Fruit fly (Drosophila melanogaster) whole organism, embryonic: Measurements from ENCODE around the gene CG13077.

Experiments
- ATbp ChIP-seq: fragments of 200-800 bp; sonication (Bioruptor generic); optimal IDR thresholded peaks from 2 replicates; lab custom pipeline; 2017; ENCODE audit warnings: missing biosample characterization, mild to moderate bottlenecking, missing genetic modification characterization, missing genetic modification reagents
- CG10274 ChIP-seq: fragments of 200-800 bp; sonication (Bioruptor generic); optimal IDR thresholded peaks from 3 replicates; lab custom pipeline; 2017; ENCODE audit warnings: missing biosample characterization, mild to moderate bottlenecking, missing genetic modification characterization
- CG10543 ChIP-seq: fragments of 200-800 bp; sonication (Bioruptor generic); optimal IDR thresholded peaks from 3 replicates; lab custom pipeline; 2017; ENCODE audit warnings: missing biosample characterization, mild to moderate bottlenecking, missing genetic modification characterization, moderate library complexity
- CG11085 ChIP-seq: fragments of 200-800 bp; sonication (Bioruptor generic); IDR thresholded peaks from 2 replicates; pipeline ENCODE4 v1.3.6; 2022; ENCODE audit warnings: missing biosample characterization, missing genetic modification characterization
- CG12659 ChIP-seq: fragments of 200-800 bp; sonication (Bioruptor generic); optimal IDR thresholded peaks from 3 replicates; lab custom pipeline; 2017; ENCODE audit warnings: mild to moderate bottlenecking, missing biosample characterization, missing genetic modification reagents, missing genetic modification characterization
- CG14667 ChIP-seq: fragments of 200-800 bp; sonication (Bioruptor generic); IDR thresholded peaks from 2 replicates; pipeline ENCODE4 v1.3.6; 2022; ENCODE audit warnings: missing biosample characterization, missing genetic modification characterization
- CG14860 ChIP-seq: fragments of 200-800 bp; sonication (Bioruptor generic); IDR thresholded peaks from 3 replicates; pipeline ENCODE4 v1.3.6; 2022; ENCODE audit warnings: missing biosample characterization, missing genetic modification characterization; ENCODE audit not compliant: partially characterized antibody
- CG15514 ChIP-seq: fragments of 200-800 bp; sonication (Bioruptor generic); optimal IDR thresholded peaks from 3 replicates; lab custom pipeline; 2017; ENCODE audit warnings: missing biosample characterization, missing genetic modification characterization, mild to moderate bottlenecking, moderate library complexity, missing genetic modification reagents
- CG16813 ChIP-seq: fragments of 200-800 bp; sonication (Bioruptor generic); IDR thresholded peaks from 3 replicates; pipeline ENCODE4 v1.3.6; 2022; ENCODE audit warnings: missing biosample characterization, missing genetic modification characterization; ENCODE audit not compliant: partially characterized antibody
- CG17186 ChIP-seq: fragments of 200-800 bp; sonication (Bioruptor generic); optimal IDR thresholded peaks from 3 replicates; lab custom pipeline; 2017; ENCODE audit warnings: missing biosample characterization, missing genetic modification reagents, missing genetic modification characterization
- CG17361 ChIP-seq: fragments of 200-800 bp; sonication (Bioruptor generic); IDR thresholded peaks from 3 replicates; pipeline ENCODE4 v1.3.6; 2022; ENCODE audit warnings: missing biosample characterization, missing genetic modification characterization
- CG17912 ChIP-seq: fragments of 200-800 bp; sonication (Bioruptor generic); optimal IDR thresholded peaks from 2 replicates; lab custom pipeline; 2018; ENCODE audit warnings: missing biosample characterization, mild to moderate bottlenecking, missing genetic modification characterization
- CG18599 ChIP-seq: fragments of 200-800 bp; sonication (Bioruptor generic); optimal IDR thresholded peaks from 3 replicates; lab custom pipeline; 2017; ENCODE audit warnings: missing biosample characterization, missing genetic modification characterization, mild to moderate bottlenecking, moderate library complexity, missing genetic modification reagents
- CG3281 ChIP-seq: fragments of 200-800 bp; sonication (Bioruptor generic); optimal IDR thresholded peaks from 3 replicates; lab custom pipeline; 2017; ENCODE audit warnings: missing biosample characterization, mild to moderate bottlenecking, missing genetic modification characterization
- CG3847 ChIP-seq: fragments of 200-800 bp; sonication (Bioruptor generic); IDR thresholded peaks from 2 replicates; pipeline ENCODE4 v1.3.6; 2022; ENCODE audit warnings: missing biosample characterization, missing genetic modification characterization
- CG5953 ChIP-seq: fragments of 200-800 bp; sonication (Bioruptor generic); IDR thresholded peaks from 2 replicates; pipeline ENCODE4 v1.3.6; 2022; ENCODE audit warnings: missing biosample characterization, missing genetic modification characterization
- CG6689 ChIP-seq: fragments of 200-800 bp; sonication (Bioruptor generic); IDR thresholded peaks from 2 replicates; pipeline ENCODE4 v1.3.6; 2022; ENCODE audit warnings: missing biosample characterization, missing genetic modification characterization
- CG6791 ChIP-seq: fragments of 200-800 bp; sonication (Bioruptor generic); IDR thresholded peaks from 3 replicates; pipeline ENCODE4 v1.3.6; 2022; ENCODE audit warnings: missing biosample characterization, missing genetic modification characterization; ENCODE audit not compliant: partially characterized antibody
- CG8924 ChIP-seq: fragments of 200-800 bp; optimal IDR thresholded peaks from 3 replicates; lab custom pipeline; 2019; ENCODE audit warnings: missing biosample characterization, mild to moderate bottlenecking, missing genetic modification characterization, moderate library complexity
- D ChIP-seq, 2 experiments: fragments of 200-800 bp in 1 of 2; fragments of >200 bp in 1 of 2; sonication (Bioruptor generic) in 1 of 2; optimal IDR thresholded peaks; 2 replicates in 1 of 2; 3 replicates in 1 of 2; lab custom pipeline; 2017; ENCODE audit warnings: mild to moderate bottlenecking in 1 of 2, missing biosample characterization in 1 of 2, missing genetic modification characterization in 1 of 2, missing genetic modification reagents in 1 of 2
- Dad ChIP-seq: fragments of 200-800 bp; sonication (Bioruptor generic); optimal IDR thresholded peaks from 3 replicates; lab custom pipeline; 2016; ENCODE audit warnings: missing biosample characterization, missing genetic modification characterization
- Dbx ChIP-seq: fragments of 200-800 bp; sonication (Bioruptor generic); IDR thresholded peaks from 3 replicates; pipeline ENCODE4 v1.3.6; 2022; ENCODE audit warnings: missing biosample characterization, missing genetic modification characterization
- E2f2 ChIP-seq: fragments of 200-800 bp; sonication (Bioruptor generic); IDR thresholded peaks from 2 replicates; pipeline ENCODE4 v1.3.6; 2022; ENCODE audit warnings: missing biosample characterization, missing genetic modification characterization
- ERR ChIP-seq: fragments of 200-800 bp; sonication (Bioruptor generic); optimal IDR thresholded peaks from 2 replicates; lab custom pipeline; 2016; ENCODE audit warnings: missing biosample characterization, missing genetic modification characterization
- Ets97D ChIP-seq: fragments of 200-800 bp; sonication (Bioruptor generic); optimal IDR thresholded peaks from 3 replicates; lab custom pipeline; 2016; ENCODE audit warnings: missing biosample characterization, missing genetic modification characterization
- Med ChIP-seq: fragments of 200-800 bp; sonication (Bioruptor generic); peaks from one replicate; lab custom pipeline; 2016; ENCODE audit warnings: missing biosample characterization, missing genetic modification characterization, mild to moderate bottlenecking, inconsistent platforms, moderate library complexity
- Neu2 ChIP-seq: fragments of 200-800 bp; sonication (Bioruptor generic); optimal IDR thresholded peaks from 3 replicates; lab custom pipeline; 2016; ENCODE audit warnings: missing biosample characterization, missing genetic modification characterization, borderline replicate concordance
- Nf-YC ChIP-seq: fragments of 200-800 bp; optimal IDR thresholded peaks from 3 replicates; lab custom pipeline; 2019; ENCODE audit warnings: missing biosample characterization, mild to moderate bottlenecking, missing genetic modification characterization, moderate library complexity
- PHDP ChIP-seq: fragments of 200-800 bp; sonication (Bioruptor generic); optimal IDR thresholded peaks from 3 replicates; lab custom pipeline; 2018; ENCODE audit warnings: missing biosample characterization, mild to moderate bottlenecking, missing genetic modification characterization, moderate library complexity
- Sry-β ChIP-seq: fragments of 200-800 bp; sonication (Bioruptor generic); optimal IDR thresholded peaks from 2 replicates; lab custom pipeline; 2018; ENCODE audit warnings: missing biosample characterization, mild to moderate bottlenecking, missing genetic modification characterization, moderate library complexity
- Sry-δ ChIP-seq: fragments of 200-800 bp; sonication (Bioruptor generic); optimal IDR thresholded peaks from 2 replicates; lab custom pipeline; 2016; ENCODE audit warnings: missing biosample characterization, missing genetic modification characterization
- Ssrp ChIP-seq: fragments of 200-800 bp; sonication (Bioruptor generic); optimal IDR thresholded peaks from 2 replicates; lab custom pipeline; 2018; ENCODE audit warnings: missing biosample characterization, mild to moderate bottlenecking, missing genetic modification characterization, moderate library complexity
- Usf ChIP-seq: fragments of 200-800 bp; sonication (Bioruptor generic); optimal IDR thresholded peaks from 2 replicates; lab custom pipeline; 2017; ENCODE audit warnings: missing genotype, missing biosample characterization, missing genetic modification characterization
- ato ChIP-seq: fragments of 200-800 bp; sonication (Bioruptor generic); IDR thresholded peaks from 2 replicates; pipeline ENCODE4 v1.3.6; 2022; ENCODE audit warnings: missing biosample characterization, missing genetic modification characterization; ENCODE audit not compliant: partially characterized antibody
- cato ChIP-seq: fragments of 200-800 bp; sonication (Bioruptor generic); optimal IDR thresholded peaks from 2 replicates; lab custom pipeline; 2016; ENCODE audit warnings: missing biosample characterization, missing genetic modification characterization, borderline replicate concordance
- chinmo ChIP-seq: fragments of 200-800 bp; sonication (Bioruptor generic); IDR thresholded peaks from 4 replicates; pipeline ENCODE4 v1.3.6; 2022; ENCODE audit warnings: missing biosample characterization, missing genetic modification characterization; ENCODE audit not compliant: partially characterized antibody
- danr ChIP-seq: fragments of 200-800 bp; sonication (Bioruptor generic); IDR thresholded peaks from 2 replicates; pipeline ENCODE4 v1.3.6; 2022; ENCODE audit warnings: missing biosample characterization, missing genetic modification characterization
- dimm ChIP-seq: fragments of 200-800 bp; sonication (Bioruptor generic); IDR thresholded peaks from 2 replicates; pipeline ENCODE4 v1.3.6; 2022; ENCODE audit warnings: missing biosample characterization, missing genetic modification characterization
- exex ChIP-seq: fragments of 200-800 bp; sonication (Bioruptor generic); optimal IDR thresholded peaks from 4 replicates; lab custom pipeline; 2018; ENCODE audit warnings: missing biosample characterization, mild to moderate bottlenecking, missing genetic modification characterization, moderate library complexity
- fru ChIP-seq: fragments of >200 bp; optimal IDR thresholded peaks from 2 replicates; lab custom pipeline; 2017
- hbn ChIP-seq: fragments of 200-800 bp; sonication (Bioruptor generic); IDR thresholded peaks from 2 replicates; pipeline ENCODE4 v1.3.6; 2022; ENCODE audit warnings: missing biosample characterization, missing genetic modification characterization; ENCODE audit not compliant: partially characterized antibody
- insv ChIP-seq, 2 experiments: fragments of 200-800 bp; sonication (Bioruptor generic); optimal IDR thresholded peaks; 3 replicates each; lab custom pipeline; 2016 to 2018; ENCODE audit warnings: missing biosample characterization in 2 of 2, missing genetic modification characterization in 2 of 2
- prd ChIP-seq, 3 experiments: fragments of >200 bp in 2 of 3; fragments of 200-800 bp in 1 of 3; sonication (Bioruptor generic) in 1 of 3; optimal IDR thresholded peaks in 2 of 3; IDR thresholded peaks in 1 of 3; 2 replicates in 2 of 3; 3 replicates in 1 of 3; pipeline versions ENCODE4 v1.3.6 to Lab custom; 2017 to 2022; ENCODE audit warnings: missing biosample characterization in 1 of 3, missing genetic modification characterization in 1 of 3
- ranshi ChIP-seq: fragments of 200-800 bp; sonication (Bioruptor generic); IDR thresholded peaks from 2 replicates; pipeline ENCODE4 v1.3.6; 2022; ENCODE audit warnings: missing biosample characterization, missing genetic modification characterization
- sc ChIP-seq, 3 experiments: fragments of >200 bp in 2 of 3; fragments of 200-800 bp in 1 of 3; sonication (Bioruptor generic) in 1 of 3; optimal IDR thresholded peaks; 2 replicates in 2 of 3; 3 replicates in 1 of 3; lab custom pipeline; 2017; ENCODE audit warnings: mild to moderate bottlenecking in 1 of 3, missing biosample characterization in 1 of 3, missing genetic modification characterization in 1 of 3, missing genetic modification reagents in 1 of 3
- shn ChIP-seq: fragments of 200-800 bp; sonication (Bioruptor generic); optimal IDR thresholded peaks from 3 replicates; lab custom pipeline; 2016; ENCODE audit warnings: missing biosample characterization, missing genetic modification characterization
- slou ChIP-seq: fragments of 200-800 bp; sonication (Bioruptor generic); optimal IDR thresholded peaks from 3 replicates; lab custom pipeline; 2016; ENCODE audit warnings: missing biosample characterization, missing genetic modification characterization

The CG13077 gene

DNA sequence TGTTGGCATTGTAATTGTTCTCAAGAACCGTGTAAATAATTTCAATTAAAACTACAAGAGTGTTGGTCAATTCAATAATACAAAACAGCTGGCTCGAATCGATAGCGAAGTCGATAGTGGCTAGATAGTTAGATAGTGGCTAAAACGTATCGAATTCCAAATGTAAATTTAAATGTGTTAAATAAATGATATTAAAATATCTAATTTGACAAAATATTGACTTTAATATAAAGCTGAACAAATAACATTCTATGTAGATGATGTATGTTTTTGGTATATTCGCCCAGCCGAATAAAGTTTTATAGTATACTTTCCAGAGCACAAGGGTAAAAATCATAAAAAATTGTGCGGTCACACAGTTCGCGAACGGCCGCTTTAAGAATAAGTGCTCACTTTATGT, 39.3 kb upstream of the CG13077 start, which contains the start of the genes Dpm1 and CG10137 (continued):
- no peak for TF ChIP-seq dimm (GFP tag; lab: Robert Waterston, UW)
- peak; percentile 64 for TF ChIP-seq CG6791 (GFP tag; lab: Robert Waterston, UW)
- peak; percentile 20 for TF ChIP-seq CG8924
- no peak for TF ChIP-seq CG6689 (GFP tag; lab: Robert Waterston, UW)
- no peak for TF ChIP-seq CG3847 (GFP tag; lab: Robert Waterston, UW)
- TF ChIP-seq slou (GFP tag; lab: Kevin White, UChicago), result no peak
- TF ChIP-seq danr (GFP tag; lab: Robert Waterston, UW), result no peak
- TF ChIP-seq Ssrp (tag; lab: Kevin White, UChicago), result no peak
- peak; percentile 15 for TF ChIP-seq CG17186 (GFP tag; lab: Kevin White, UChicago)
- no peak for TF ChIP-seq CG10543 (GFP tag; lab: Kevin White, UChicago)
- peak; percentile 46 for TF ChIP-seq CG15514 (GFP tag; lab: Kevin White, UChicago)
- no peak for TF ChIP-seq ranshi (GFP tag; lab: Robert Waterston, UW)
- peak; percentile 66 for TF ChIP-seq Med
- peak; percentile 52; the same call in 2 of the 3 replicates for TF ChIP-seq CG16813 (GFP tag; lab: Robert Waterston, UW)
- TF ChIP-seq exex (tag; lab: Kevin White, UChicago), result peak; percentile 39
- TF ChIP-seq CG18599 (GFP tag; lab: Kevin White, UChicago), result no peak
- TF ChIP-seq CG3281 (GFP tag; lab: Kevin White, UChicago), result no peak
- TF ChIP-seq E2f2 (GFP tag; lab: Robert Waterston, UW), result peak; percentile 62
- no peak for TF ChIP-seq shn (GFP tag; lab: Kevin White, UChicago)
- no peak for TF ChIP-seq prd (optimal IDR thresholded peaks at IDR 0.05; lab: Kevin White, UChicago)
- no peak for TF ChIP-seq prd (GFP tag; IDR thresholded peaks at IDR 0.05; lab: Robert Waterston, UW)
- TF ChIP-seq Usf, result no peak
- TF ChIP-seq chinmo (GFP tag; lab: Robert Waterston, UW), result 0 out of 4 replicates have a peak, but pooled peaks have one; percentile 43
- peak; percentile 35 for TF ChIP-seq Sry-δ
- no peak for TF ChIP-seq Sry-β (GFP tag; lab: Kevin White, UChicago)
- no peak for TF ChIP-seq CG14667 (GFP tag; lab: Robert Waterston, UW)
- TF ChIP-seq Dad (GFP tag; lab: Kevin White, UChicago), result no peak
- TF ChIP-seq D (optimal IDR thresholded peaks at IDR 0.05; lab: Kevin White, UChicago), result no peak
- TF ChIP-seq D (GFP tag; optimal IDR thresholded peaks at IDR 0.05; lab: Kevin White, UChicago), result no peak
- TF ChIP-seq cato (GFP tag; lab: Kevin White, UChicago), result no peak
- TF ChIP-seq CG17361 (GFP tag; lab: Robert Waterston, UW), result no peak
- no peak for TF ChIP-seq CG10274 (GFP tag; lab: Kevin White, UChicago)
- no peak for TF ChIP-seq ATbp (GFP tag; lab: Kevin White, UChicago)
- TF ChIP-seq Neu2 (GFP tag; lab: Kevin White, UChicago), result no peak
- no peak for TF ChIP-seq CG14860
- TF ChIP-seq CG17912 (GFP tag; lab: Kevin White, UChicago), result no peak
- TF ChIP-seq Nf-YC (tag; lab: Kevin White, UChicago), result peak; percentile 7
- TF ChIP-seq sc (optimal IDR thresholded peaks at IDR 0.05; lab: Kevin White, UChicago), result no peak
- no peak for TF ChIP-seq sc (GFP tag; optimal IDR thresholded peaks at IDR 0.05; lab: Kevin White, UChicago)
- no peak for TF ChIP-seq CG5953 (GFP tag; lab: Robert Waterston, UW)
- TF ChIP-seq hbn (GFP tag; lab: Robert Waterston, UW), result peak; percentile 61
- no peak for TF ChIP-seq ERR
- peak; percentile 54 for TF ChIP-seq Ets97D (GFP tag; lab: Kevin White, UChicago)
- peak; percentile 82 for TF ChIP-seq CG12659 (GFP tag; lab: Kevin White, UChicago)
- TF ChIP-seq insv (GFP tag; optimal IDR thresholded peaks at IDR 0.05; lab: Kevin White, UChicago), result no peak
- TF ChIP-seq PHDP, result peak; percentile 1
- TF ChIP-seq ato (GFP tag; lab: Robert Waterston, UW), result no peak
- no peak for TF ChIP-seq CG11085 (GFP tag; lab: Robert Waterston, UW)
- TF ChIP-seq Dbx, result no peak
- no peak for TF ChIP-seq fru
